Fruit fly (Drosophila melanogaster): ENCODE measurements around the gene Diap1.

Diap1 gene

DNA sequence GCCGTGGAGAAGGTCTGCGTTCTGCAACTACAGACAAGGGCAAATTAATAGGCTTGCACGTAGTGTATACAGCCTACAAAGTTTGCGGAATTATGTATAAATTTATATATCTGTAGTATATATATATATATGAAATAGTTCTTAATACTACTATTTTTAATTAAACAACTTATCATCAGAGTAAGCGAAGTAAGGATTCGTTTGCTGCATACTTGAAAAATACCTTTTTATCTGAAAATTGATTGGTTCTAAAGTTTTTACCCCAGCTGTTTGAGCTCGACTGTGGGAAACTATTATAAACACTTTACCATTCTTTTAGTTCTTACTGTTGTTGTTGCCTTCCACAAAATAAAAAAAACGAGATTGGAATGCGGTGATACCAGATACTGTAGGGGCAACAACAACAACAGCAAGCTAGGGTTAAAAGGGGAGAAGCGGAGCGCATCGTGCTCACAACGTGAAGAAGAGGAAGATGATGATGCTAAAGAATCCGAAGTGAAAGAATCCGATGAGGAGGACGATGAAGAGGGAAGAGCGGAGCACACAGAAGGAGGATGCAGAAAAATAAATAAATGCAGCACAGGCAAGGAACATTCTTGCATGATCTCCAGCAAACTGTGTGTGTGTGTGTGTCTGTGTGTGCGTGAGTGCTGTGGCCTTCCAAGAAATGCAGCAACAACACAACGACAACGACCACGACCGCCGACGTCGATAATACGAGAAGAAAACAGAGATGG, 7.6 kb downstream of the Diap1 start (continued):
- TF ChIP-seq Asciz (GFP tag; optimal IDR thresholded peaks at IDR 0.05) = peak; percentile 24
- TF ChIP-seq sd (tag; optimal IDR thresholded peaks at IDR 0.05) = peak; percentile 96
- TF ChIP-seq psq (GFP tag; optimal IDR thresholded peaks at IDR 0.05) = peak; percentile 13
- no peak for TF ChIP-seq CG8478 (optimal IDR thresholded peaks at IDR 0.05)
- TF ChIP-seq prd (optimal IDR thresholded peaks at IDR 0.05) = no peak
- TF ChIP-seq prd (GFP tag; IDR thresholded peaks at IDR 0.05) = peak; percentile 52; the same call in 1 of the 3 replicates
- TF ChIP-seq stc (GFP tag; IDR thresholded peaks at IDR 0.05) = 0 out of 2 replicates have a peak, but pooled peaks have one; percentile 33
- TF ChIP-seq lola (GFP tag; optimal IDR thresholded peaks at IDR 0.05) = peak in 1 of 3 experiments; percentile 72
- TF ChIP-seq Ptx1 (GFP tag; IDR thresholded peaks at IDR 0.05) = peak; percentile 51; the same call in 1 of the 2 replicates
- peak; percentile 37; the same call in 1 of the 2 replicates for TF ChIP-seq CG10959 (GFP tag; IDR thresholded peaks at IDR 0.05)
- peak; percentile 42 for TF ChIP-seq CG13296 (GFP tag; optimal IDR thresholded peaks at IDR 0.05)
- no peak for TF ChIP-seq slp2 (GFP tag; optimal IDR thresholded peaks at IDR 0.05)
- TF ChIP-seq Hr51 (GFP tag; optimal IDR thresholded peaks at IDR 0.05) = peak in 1 of 2 experiments; percentile 51
- TF ChIP-seq grn (GFP tag; optimal IDR thresholded peaks at IDR 0.05) = peak; percentile 13
- TF ChIP-seq gt (GFP tag; IDR thresholded peaks at IDR 0.05) = no peak
- TF ChIP-seq CG30431 (GFP tag; optimal IDR thresholded peaks at IDR 0.05) = peak; percentile 27
- TF ChIP-seq CG10267 (tag; optimal IDR thresholded peaks at IDR 0.05) = peak; percentile 72
- TF ChIP-seq CG1233 (GFP tag; optimal IDR thresholded peaks at IDR 0.05) = peak; percentile 24
- TF ChIP-seq maf-S (GFP tag; optimal IDR thresholded peaks at IDR 0.05) = no peak
- TF ChIP-seq nmo (GFP tag; optimal IDR thresholded peaks at IDR 0.05) = peak; percentile 61
- TF ChIP-seq CG32772 (GFP tag; IDR thresholded peaks at IDR 0.05) = no peak
- peak; percentile 34 for TF ChIP-seq CG4424 (GFP tag; optimal IDR thresholded peaks at IDR 0.05)
- TF ChIP-seq Ssrp (tag; optimal IDR thresholded peaks at IDR 0.05) = peak; percentile 71
- no peak for TF ChIP-seq CG3847 (GFP tag; IDR thresholded peaks at IDR 0.05)
- peak; percentile 64 for TF ChIP-seq CG7839 (tag; optimal IDR thresholded peaks at IDR 0.05)
- peak; percentile 43 for TF ChIP-seq twi (tag; optimal IDR thresholded peaks at IDR 0.05)
- TF ChIP-seq CG14441 (GFP tag; IDR thresholded peaks at IDR 0.05) = no peak
- TF ChIP-seq Meics (GFP tag; optimal IDR thresholded peaks at IDR 0.05) = peak; percentile 56
- TF ChIP-seq wor (GFP tag; IDR thresholded peaks at IDR 0.05) = 0 out of 2 replicates have a peak, but pooled peaks have one; percentile 35
- TF ChIP-seq CG10654 (GFP tag; optimal IDR thresholded peaks at IDR 0.05) = peak; percentile 13
- peak; percentile 48 for TF ChIP-seq CG3407 (GFP tag; optimal IDR thresholded peaks at IDR 0.05)
- peak; percentile 50 for TF ChIP-seq lab (GFP tag; optimal IDR thresholded peaks at IDR 0.05)
- TF ChIP-seq MTF-1 (GFP tag; optimal IDR thresholded peaks at IDR 0.05; ENCODE audit: borderline replicate concordance) = no peak
- TF ChIP-seq Xrp1 (GFP tag; IDR thresholded peaks at IDR 0.05) = peak; percentile 69
- TF ChIP-seq CG1792 (GFP tag; optimal IDR thresholded peaks at IDR 0.05) = no peak
- TF ChIP-seq NC2α (GFP tag; optimal IDR thresholded peaks at IDR 0.05) = no peak
- TF ChIP-seq HHEX (GFP tag; optimal IDR thresholded peaks at IDR 0.05) = peak; percentile 49
- peak; percentile 50 for TF ChIP-seq CG12659 (GFP tag; optimal IDR thresholded peaks at IDR 0.05)
- peak; percentile 54 for TF ChIP-seq CG15696 (tag; optimal IDR thresholded peaks at IDR 0.05)
- no peak for TF ChIP-seq odd (GFP tag; optimal IDR thresholded peaks at IDR 0.05)
- peak; percentile 85 for TF ChIP-seq nom (GFP tag; optimal IDR thresholded peaks at IDR 0.05)
- no peak for TF ChIP-seq ERR (GFP tag; optimal IDR thresholded peaks at IDR 0.05)
- no peak for TF ChIP-seq lbe (GFP tag; optimal IDR thresholded peaks at IDR 0.05)
- TF ChIP-seq Awh (GFP tag; IDR thresholded peaks at IDR 0.05) = no peak
- TF ChIP-seq CG7357 (GFP tag; IDR thresholded peaks at IDR 0.05) = peak; percentile 18; the same call in 1 of the 3 replicates
- TF ChIP-seq CG5245 (GFP tag; optimal IDR thresholded peaks at IDR 0.05) = no peak
- TF ChIP-seq Mes4 (GFP tag; optimal IDR thresholded peaks at IDR 0.05) = no peak
- TF ChIP-seq CG4730 (GFP tag; IDR thresholded peaks at IDR 0.05) = 0 out of 2 replicates have a peak, but pooled peaks have one; percentile 33
- peak; percentile 79 for TF ChIP-seq CG17385 (GFP tag; optimal IDR thresholded peaks at IDR 0.05)
